Fruit fly (Drosophila melanogaster) ovary, adult (tissue): ENCODE measurements around the gene ics.
A peak's percentile ranks its signal among the peaks of the same experiment; 100 is the strongest.

Experiments used
- CG17801 ChIP-seq: fragments of 200-800 bp; optimal IDR thresholded peaks from 2 replicates; lab custom pipeline; 2019; ENCODE audit warnings: missing biosample characterization, mild to moderate bottlenecking, missing genetic modification characterization, moderate library complexity; ENCODE audit not compliant: partially characterized antibody

ics gene

dm6 chr2L:13641887-13642826, at the start of gene ics:
ics (minus strand) TSS chr2L:13642602.
- TF ChIP-seq CG17801 = no peak

- no peak for TF ChIP-seq CG17801
These were observed 23.7 kb upstream of the ics start for dm6 chr2L:13666017-13666667.

- TF ChIP-seq CG17801 = peak; percentile 75
These were observed 22.9 kb upstream of the ics start, which contains the start of gene CG18507 for dm6 chr2L:13665025-13665881. CG18507 (plus strand) TSS chr2L:13665525.

- TF ChIP-seq CG17801 = no peak
These were observed 1.4 kb downstream of the ics start for dm6 chr2L:13641046-13641445.

dm6 chr2L:13640502-13640949, 1.9 kb downstream of the ics start:
- no peak for TF ChIP-seq CG17801

- TF ChIP-seq CG17801 = no peak
These were observed 12.5 kb downstream of the ics start for dm6 chr2L:13629943-13630342.

- no peak for TF ChIP-seq CG17801
These were observed 26.8 kb downstream of the ics start for dm6 chr2L:13615617-13616016.

dm6 chr2L:13613720-13614119, 28.7 kb downstream of the ics start:
- TF ChIP-seq CG17801 = no peak

- no peak for TF ChIP-seq CG17801
These were observed 30.5 kb downstream of the ics start for dm6 chr2L:13611860-13612259.

- no peak for TF ChIP-seq CG17801
These were observed 45.2 kb downstream of the ics start, which contains the start of gene CG9254 for dm6 chr2L:13597136-13597615. CG9254 (minus strand) TSS chr2L:13597186.

dm6 chr2L:13591393-13591792, 51.0 kb downstream of the ics start:
- TF ChIP-seq CG17801 = no peak
